Fruit fly (Drosophila melanogaster) whole organism, embryonic: ENCODE data around the gene wg.
A peak's percentile ranks its signal among the peaks of the same experiment; 100 is the strongest.

ENCODE experiments used
- B-H2 ChIP-seq: fragments of 200-800 bp; sonication (Bioruptor generic); optimal IDR thresholded peaks from 2 replicates; lab custom pipeline; 2018; ENCODE audit warnings: missing biosample characterization, mild to moderate bottlenecking, missing genetic modification characterization
- C15 ChIP-seq: fragments of 200-800 bp; sonication (Bioruptor generic); IDR thresholded peaks from 3 replicates; pipeline ENCODE4 v1.3.6; 2022; ENCODE audit warnings: missing biosample characterization, missing genetic modification characterization
- CG11696 ChIP-seq: fragments of 200-800 bp; sonication (Bioruptor generic); IDR thresholded peaks from 2 replicates; pipeline ENCODE4 v1.3.6; 2022; ENCODE audit warnings: missing biosample characterization, missing genetic modification characterization
- CG12391 ChIP-seq: fragments of 200-800 bp; sonication (Bioruptor generic); optimal IDR thresholded peaks from 3 replicates; lab custom pipeline; 2018; ENCODE audit warnings: missing biosample characterization, mild to moderate bottlenecking, missing genetic modification characterization, moderate library complexity
- CG12744 ChIP-seq: fragments of 200-800 bp; sonication (Bioruptor generic); optimal IDR thresholded peaks from 2 replicates; lab custom pipeline; 2016; ENCODE audit warnings: missing biosample characterization, missing genetic modification characterization
- CG13775 ChIP-seq: fragments of 200-800 bp; sonication (Bioruptor generic); optimal IDR thresholded peaks from 3 replicates; lab custom pipeline; 2017; ENCODE audit warnings: missing biosample characterization, mild to moderate bottlenecking, missing genetic modification characterization
- CG17328 ChIP-seq: fragments of 200-800 bp; sonication (Bioruptor generic); IDR thresholded peaks from 2 replicates; pipeline ENCODE4 v1.3.6; 2022; ENCODE audit warnings: missing biosample characterization, missing genetic modification characterization
- CG18764 ChIP-seq: fragments of 200-800 bp; sonication (Bioruptor generic); optimal IDR thresholded peaks from 3 replicates; lab custom pipeline; 2016; ENCODE audit warnings: missing biosample characterization, missing genetic modification characterization
- CG2202 ChIP-seq: fragments of 200-800 bp; sonication (Bioruptor generic); optimal IDR thresholded peaks from 2 replicates; lab custom pipeline; 2018; ENCODE audit warnings: missing biosample characterization, mild to moderate bottlenecking, missing genetic modification characterization
- CG2889 ChIP-seq: fragments of 200-800 bp; sonication (Bioruptor generic); IDR thresholded peaks from 3 replicates; pipeline ENCODE4 v1.3.6; 2022; ENCODE audit warnings: missing biosample characterization, missing genetic modification characterization
- CG3838 ChIP-seq: fragments of 200-800 bp; sonication (Bioruptor generic); optimal IDR thresholded peaks from 3 replicates; lab custom pipeline; 2016; ENCODE audit warnings: missing biosample characterization, missing genetic modification characterization
- CG4282 ChIP-seq: fragments of 200-800 bp; sonication (Bioruptor generic); optimal IDR thresholded peaks from 2 replicates; lab custom pipeline; 2016; ENCODE audit warnings: missing biosample characterization, missing genetic modification characterization
- CG6854 ChIP-seq: fragments of 200-800 bp; sonication (Bioruptor generic); optimal IDR thresholded peaks from 3 replicates; lab custom pipeline; 2017; ENCODE audit warnings: missing biosample characterization, mild to moderate bottlenecking, missing genetic modification characterization
- CG7963 ChIP-seq: fragments of 200-800 bp; sonication (Bioruptor generic); IDR thresholded peaks from 3 replicates; pipeline ENCODE4 v1.3.6; 2022; ENCODE audit warnings: missing biosample characterization, missing genetic modification characterization; ENCODE audit not compliant: partially characterized antibody
- CG8290 ChIP-seq, 3 experiments: fragments of 200-800 bp; sonication (Bioruptor generic); optimal IDR thresholded peaks; 2 replicates each; lab custom pipeline; 2016 to 2019; ENCODE audit warnings: missing biosample characterization in 3 of 3, missing genetic modification characterization in 3 of 3, mild to moderate bottlenecking in 2 of 3, moderate library complexity in 1 of 3
- CG9932 ChIP-seq: fragments of 200-800 bp; sonication (Bioruptor generic); IDR thresholded peaks from 2 replicates; pipeline ENCODE4 v1.3.6; 2022; ENCODE audit warnings: missing biosample characterization, missing genetic modification characterization
- Dfd ChIP-seq, 2 experiments: fragments of >200 bp; optimal IDR thresholded peaks; 2 replicates each; lab custom pipeline; 2017; ENCODE audit warnings: missing biosample characterization in 2 of 2, missing genetic modification characterization in 2 of 2
- Dip2 ChIP-seq: fragments of 200-800 bp; sonication (Bioruptor generic); IDR thresholded peaks from 2 replicates; pipeline ENCODE4 v1.3.6; 2022; ENCODE audit warnings: missing biosample characterization, missing genetic modification characterization
- Dp ChIP-seq: fragments of 200-800 bp; sonication (Bioruptor generic); optimal IDR thresholded peaks from 2 replicates; lab custom pipeline; 2018; ENCODE audit warnings: missing biosample characterization, mild to moderate bottlenecking, missing genetic modification characterization, moderate library complexity
- GATAe ChIP-seq: fragments of 200-800 bp; sonication (Bioruptor generic); conservative IDR thresholded peaks from 2 replicates; pipeline ENCODE4 v1.3.6; 2022; ENCODE audit warnings: missing biosample characterization, missing genetic modification characterization
- Gsc ChIP-seq: fragments of 200-800 bp; sonication (Bioruptor generic); IDR thresholded peaks from 2 replicates; pipeline ENCODE4 v1.3.6; 2022; ENCODE audit warnings: missing biosample characterization, missing genetic modification characterization
- Hr3 ChIP-seq: fragments of 200-800 bp; sonication (Bioruptor generic); optimal IDR thresholded peaks from 3 replicates; lab custom pipeline; 2016; ENCODE audit warnings: missing biosample characterization, missing genetic modification characterization
- Hr51 ChIP-seq, 2 experiments: fragments of 200-800 bp; sonication (Bioruptor generic); optimal IDR thresholded peaks; 2 replicates in 1 of 2; 3 replicates in 1 of 2; lab custom pipeline; 2016 to 2018; ENCODE audit warnings: missing biosample characterization in 2 of 2, missing genetic modification characterization in 2 of 2, mild to moderate bottlenecking in 1 of 2, moderate library complexity in 1 of 2
- Lhr ChIP-seq: fragments of 200-800 bp; sonication (Bioruptor generic); optimal IDR thresholded peaks from 3 replicates; lab custom pipeline; 2017; ENCODE audit warnings: mild to moderate bottlenecking, missing biosample characterization, missing genetic modification reagents, missing genetic modification characterization
- MTF-1 ChIP-seq: fragments of 200-800 bp; sonication (Bioruptor generic); optimal IDR thresholded peaks from 2 replicates; lab custom pipeline; 2018; ENCODE audit warnings: missing biosample characterization, mild to moderate bottlenecking, missing genetic modification characterization, borderline replicate concordance
- Nf-YC ChIP-seq: fragments of 200-800 bp; optimal IDR thresholded peaks from 3 replicates; lab custom pipeline; 2019; ENCODE audit warnings: missing biosample characterization, mild to moderate bottlenecking, missing genetic modification characterization, moderate library complexity
- Sry-δ ChIP-seq: fragments of 200-800 bp; sonication (Bioruptor generic); optimal IDR thresholded peaks from 2 replicates; lab custom pipeline; 2016; ENCODE audit warnings: missing biosample characterization, missing genetic modification characterization
- TFAM ChIP-seq: fragments of 200-800 bp; sonication (Bioruptor generic); optimal IDR thresholded peaks from 2 replicates; lab custom pipeline; 2017; ENCODE audit warnings: missing biosample characterization, missing genetic modification characterization, inconsistent platforms
- bsh ChIP-seq, 2 experiments: fragments of 200-800 bp; sonication (Bioruptor generic); optimal IDR thresholded peaks; 2 replicates each; lab custom pipeline; 2017 to 2018; ENCODE audit warnings: mild to moderate bottlenecking in 2 of 2, missing biosample characterization in 2 of 2, missing genetic modification characterization in 2 of 2, moderate library complexity in 1 of 2
- crp ChIP-seq, 2 experiments: fragments of 200-800 bp; sonication (Bioruptor generic); optimal IDR thresholded peaks; 2 replicates in 1 of 2; 3 replicates in 1 of 2; lab custom pipeline; 2017; ENCODE audit warnings: missing biosample characterization in 2 of 2, missing genetic modification characterization in 2 of 2, mild to moderate bottlenecking in 1 of 2, moderate library complexity in 1 of 2
- dan ChIP-seq: fragments of 200-800 bp; sonication (Bioruptor generic); IDR thresholded peaks from 2 replicates; pipeline ENCODE4 v1.3.6; 2022; ENCODE audit warnings: missing biosample characterization, missing genetic modification characterization
- ems ChIP-seq: fragments of 200-800 bp; sonication (Bioruptor generic); optimal IDR thresholded peaks from 3 replicates; lab custom pipeline; 2016; ENCODE audit warnings: missing biosample characterization, missing genetic modification characterization
- ewg ChIP-seq: fragments of 200-800 bp; sonication (Bioruptor generic); optimal IDR thresholded peaks from 3 replicates; lab custom pipeline; 2017; ENCODE audit warnings: mild to moderate bottlenecking, missing biosample characterization, missing genetic modification reagents, missing genetic modification characterization
- exex ChIP-seq: fragments of 200-800 bp; sonication (Bioruptor generic); optimal IDR thresholded peaks from 4 replicates; lab custom pipeline; 2018; ENCODE audit warnings: missing biosample characterization, mild to moderate bottlenecking, missing genetic modification characterization, moderate library complexity
- fd96Cb ChIP-seq: fragments of 200-800 bp; sonication (Bioruptor generic); optimal IDR thresholded peaks from 2 replicates; lab custom pipeline; 2018; ENCODE audit warnings: missing biosample characterization, mild to moderate bottlenecking, missing genetic modification characterization, moderate library complexity
- gcm ChIP-seq: fragments of 200-800 bp; sonication (Bioruptor generic); optimal IDR thresholded peaks from 2 replicates; lab custom pipeline; 2019; ENCODE audit warnings: missing biosample characterization, mild to moderate bottlenecking, missing genetic modification characterization, moderate library complexity
- jigr1 ChIP-seq: fragments of 200-800 bp; sonication (Bioruptor generic); IDR thresholded peaks from 3 replicates; pipeline ENCODE4 v1.3.6; 2022; ENCODE audit warnings: missing biosample characterization, missing genetic modification characterization
- jing ChIP-seq: fragments of 200-800 bp; sonication (Bioruptor generic); optimal IDR thresholded peaks from 2 replicates; lab custom pipeline; 2018; ENCODE audit warnings: missing biosample characterization, mild to moderate bottlenecking, missing genetic modification characterization
- lmd ChIP-seq: fragments of 200-800 bp; sonication (Bioruptor generic); IDR thresholded peaks from 2 replicates; pipeline ENCODE4 v1.3.6; 2022; ENCODE audit warnings: missing biosample characterization, missing genetic modification characterization
- mld ChIP-seq: fragments of 200-800 bp; sonication (Bioruptor generic); IDR thresholded peaks from 3 replicates; pipeline ENCODE4 v1.3.6; 2022; ENCODE audit warnings: missing biosample characterization, missing genetic modification characterization; ENCODE audit not compliant: partially characterized antibody
- odd ChIP-seq: fragments of 200-800 bp; sonication (Bioruptor generic); optimal IDR thresholded peaks from 2 replicates; lab custom pipeline; 2017; ENCODE audit warnings: missing biosample characterization, mild to moderate bottlenecking, missing genetic modification characterization
- onecut ChIP-seq: fragments of 200-800 bp; sonication (Bioruptor generic); IDR thresholded peaks from 2 replicates; pipeline ENCODE4 v1.3.6; 2022; ENCODE audit warnings: missing biosample characterization, missing genetic modification characterization
- pb ChIP-seq: fragments of 200-800 bp; sonication (Bioruptor generic); optimal IDR thresholded peaks from 3 replicates; lab custom pipeline; 2016; ENCODE audit warnings: missing biosample characterization, missing genetic modification characterization
- pho ChIP-seq: fragments of 200-800 bp; sonication (Bioruptor generic); optimal IDR thresholded peaks from 2 replicates; lab custom pipeline; 2016; ENCODE audit warnings: missing biosample characterization, missing genetic modification characterization
- row ChIP-seq: fragments of 200-800 bp; sonication (Bioruptor generic); IDR thresholded peaks from 3 replicates; pipeline ENCODE4 v1.3.6; 2022; ENCODE audit warnings: missing biosample characterization, missing genetic modification characterization
- ssp ChIP-seq: fragments of 200-800 bp; sonication (Bioruptor generic); IDR thresholded peaks from 2 replicates; pipeline ENCODE4 v1.3.6; 2022; ENCODE audit warnings: missing biosample characterization, missing genetic modification characterization
- ttk ChIP-seq: fragments of 200-800 bp; sonication (Bioruptor generic); IDR thresholded peaks from 2 replicates; pipeline ENCODE4 v2.1.2; 2022; ENCODE audit warnings: missing biosample characterization, missing genetic modification characterization
- usp ChIP-seq: fragments of >200 bp; optimal IDR thresholded peaks from 2 replicates; lab custom pipeline; 2017; ENCODE audit warnings: missing biosample characterization, missing genetic modification characterization
- vfl ChIP-seq: fragments of 200-800 bp; sonication (Bioruptor generic); optimal IDR thresholded peaks from 2 replicates; lab custom pipeline; 2016; ENCODE audit warnings: missing biosample characterization, missing genetic modification characterization
- wek ChIP-seq: fragments of 200-800 bp; sonication (Bioruptor generic); optimal IDR thresholded peaks from 3 replicates; lab custom pipeline; 2018; ENCODE audit warnings: missing biosample characterization, mild to moderate bottlenecking, missing genetic modification characterization, moderate library complexity
- zfh2 ChIP-seq: fragments of 200-800 bp; sonication (Bioruptor generic); optimal IDR thresholded peaks from 2 replicates; lab custom pipeline; 2016; ENCODE audit warnings: missing biosample characterization, missing genetic modification characterization

Gene wg

DNA sequence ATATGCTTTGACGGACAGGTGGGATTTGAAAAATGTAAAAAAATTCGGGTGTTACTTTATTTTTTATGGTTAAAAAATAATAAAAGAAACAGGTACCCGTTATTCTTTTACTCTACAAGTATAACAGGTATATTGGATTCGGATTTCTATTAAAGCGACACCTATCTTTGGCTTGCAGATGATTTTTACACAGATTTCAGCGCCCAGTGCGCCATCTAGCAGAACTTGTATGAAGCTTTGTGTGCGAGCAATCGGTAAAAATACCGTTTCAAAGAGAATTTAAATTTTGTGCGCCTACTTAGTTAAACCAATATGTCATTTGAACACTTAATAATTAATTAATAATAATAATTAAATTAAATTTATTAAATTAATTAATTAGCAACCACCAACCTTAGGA lies 48.9 kb upstream of the wg start (continued):
- peak; percentile 32 to 40 for TF ChIP-seq Hr51 (GFP tag; optimal IDR thresholded peaks at IDR 0.05; lab: Kevin White, UChicago)
- peak; percentile 8 for TF ChIP-seq ewg (GFP tag; lab: Kevin White, UChicago)
- TF ChIP-seq Gsc, result no peak
- peak; percentile 39 for TF ChIP-seq CG12391 (tag; lab: Kevin White, UChicago)
- no peak for TF ChIP-seq CG11696
- TF ChIP-seq mld (GFP tag; lab: Robert Waterston, UW), result no peak
- TF ChIP-seq CG12744 (GFP tag; lab: Kevin White, UChicago), result peak; percentile 16
- no peak for TF ChIP-seq crp (GFP tag; optimal IDR thresholded peaks at IDR 0.05; lab: Kevin White, UChicago)
- no peak for TF ChIP-seq vfl
- TF ChIP-seq CG6854 (GFP tag; lab: Kevin White, UChicago), result no peak
- peak; percentile 57 for TF ChIP-seq onecut (GFP tag; lab: Robert Waterston, UW)
- TF ChIP-seq CG17328 (GFP tag; lab: Robert Waterston, UW), result peak; percentile 25; the same call in 1 of the 2 replicates
- peak; percentile 16 for TF ChIP-seq pb
- peak in 1 of 2 experiments; percentile 41 for TF ChIP-seq bsh (GFP tag; optimal IDR thresholded peaks at IDR 0.05; lab: Kevin White, UChicago)
- TF ChIP-seq zfh2 (GFP tag; lab: Kevin White, UChicago), result peak; percentile 6
- TF ChIP-seq Nf-YC (tag; lab: Kevin White, UChicago), result peak; percentile 27
- no peak for TF ChIP-seq usp (GFP tag; lab: Kevin White, UChicago)
- no peak for TF ChIP-seq jigr1
- TF ChIP-seq jing, result no peak
- peak; percentile 41 for TF ChIP-seq CG18764 (GFP tag; lab: Kevin White, UChicago)
- peak; percentile 57 for TF ChIP-seq Hr3 (GFP tag; lab: Kevin White, UChicago)
- TF ChIP-seq CG13775 (GFP tag; lab: Kevin White, UChicago), result no peak
- peak; percentile 61 for TF ChIP-seq Lhr (GFP tag; lab: Kevin White, UChicago)
- no peak for TF ChIP-seq fd96Cb (tag; lab: Kevin White, UChicago)
- peak; percentile 47 for TF ChIP-seq CG8290 (GFP tag; optimal IDR thresholded peaks at IDR 0.05; lab: Kevin White, UChicago)
- peak in 1 of 2 experiments; percentile 76 for TF ChIP-seq CG8290 (tag; optimal IDR thresholded peaks at IDR 0.05; lab: Kevin White, UChicago)
- no peak for TF ChIP-seq odd
- TF ChIP-seq Dp (GFP tag; lab: Kevin White, UChicago), result peak; percentile 82
- TF ChIP-seq CG4282, result no peak
- no peak for TF ChIP-seq GATAe (GFP tag; lab: Robert Waterston, UW)
- TF ChIP-seq CG2202 (tag; lab: Kevin White, UChicago), result no peak
- TF ChIP-seq ttk, result no peak
- peak; percentile 45; the same call in 1 of the 2 replicates for TF ChIP-seq lmd
- TF ChIP-seq wek (GFP tag; lab: Kevin White, UChicago), result no peak
- TF ChIP-seq CG3838 (GFP tag; lab: Kevin White, UChicago), result no peak
- peak; percentile 73 for TF ChIP-seq CG9932 (GFP tag; lab: Robert Waterston, UW)
- no peak for TF ChIP-seq C15 (GFP tag; lab: Robert Waterston, UW)
- TF ChIP-seq pho (GFP tag; lab: Kevin White, UChicago), result peak; percentile 19
- TF ChIP-seq row, result 0 out of 3 replicates have a peak, but pooled peaks have one; percentile 18
- TF ChIP-seq TFAM (GFP tag; lab: Kevin White, UChicago), result no peak
- peak; percentile 31; the same call in 1 of the 2 replicates for TF ChIP-seq ssp (GFP tag; lab: Robert Waterston, UW)
- TF ChIP-seq Dfd (GFP tag; optimal IDR thresholded peaks at IDR 0.05; lab: Kevin White, UChicago), result no peak
- TF ChIP-seq MTF-1 (GFP tag; lab: Kevin White, UChicago), result no peak
- TF ChIP-seq Sry-δ (GFP tag; lab: Kevin White, UChicago), result peak; percentile 10
- TF ChIP-seq dan (GFP tag; lab: Robert Waterston, UW), result no peak
- TF ChIP-seq exex (tag; lab: Kevin White, UChicago), result no peak
- peak; percentile 96 for TF ChIP-seq Dip2 (GFP tag; lab: Robert Waterston, UW)
- TF ChIP-seq B-H2 (GFP tag; lab: Kevin White, UChicago), result peak; percentile 6
- TF ChIP-seq gcm (GFP tag; lab: Kevin White, UChicago), result no peak
- TF ChIP-seq ems (GFP tag; lab: Kevin White, UChicago), result no peak
- TF ChIP-seq CG7963, result no peak
- TF ChIP-seq CG2889 (GFP tag; lab: Robert Waterston, UW), result no peak
